Worm (Caenorhabditis elegans): ENCODE results near the gene oig-2.

oig-2 gene

ce11 chrII:13004160-13004871 is 3.6 kb downstream of the oig-2 start:
- TF ChIP-seq flt-1 (GFP tag; IDR thresholded peaks at IDR 0.05) (no peak), ref-1 (GFP tag; conservative IDR thresholded peaks at IDR 0.05) (no peak), med-1 (GFP tag; optimal IDR thresholded peaks at IDR 0.05; ENCODE audit: insufficient read depth) (no peak), T22C8.4 (GFP tag; IDR thresholded peaks at IDR 0.05) (no peak), cog-1 (tag; optimal IDR thresholded peaks at IDR 0.05) (no peak), ztf-23 (GFP tag; IDR thresholded peaks at IDR 0.05) (no peak), ztf-29 (GFP tag; IDR thresholded peaks at IDR 0.05) (no peak), tab-1 (GFP tag; IDR thresholded peaks at IDR 0.05) (no peak), klf-2 (GFP tag; conservative IDR thresholded peaks at IDR 0.05) (no peak)

ce11 chrII:13003244-13003643 is 4.7 kb downstream of the oig-2 start:
- TF ChIP-seq ref-1 (GFP tag; conservative IDR thresholded peaks at IDR 0.05), result no peak
- no peak for TF ChIP-seq ztf-29 (GFP tag; IDR thresholded peaks at IDR 0.05)
- no peak for TF ChIP-seq T22C8.4 (GFP tag; IDR thresholded peaks at IDR 0.05)
- TF ChIP-seq klf-2 (GFP tag; conservative IDR thresholded peaks at IDR 0.05), result no peak

DNA sequence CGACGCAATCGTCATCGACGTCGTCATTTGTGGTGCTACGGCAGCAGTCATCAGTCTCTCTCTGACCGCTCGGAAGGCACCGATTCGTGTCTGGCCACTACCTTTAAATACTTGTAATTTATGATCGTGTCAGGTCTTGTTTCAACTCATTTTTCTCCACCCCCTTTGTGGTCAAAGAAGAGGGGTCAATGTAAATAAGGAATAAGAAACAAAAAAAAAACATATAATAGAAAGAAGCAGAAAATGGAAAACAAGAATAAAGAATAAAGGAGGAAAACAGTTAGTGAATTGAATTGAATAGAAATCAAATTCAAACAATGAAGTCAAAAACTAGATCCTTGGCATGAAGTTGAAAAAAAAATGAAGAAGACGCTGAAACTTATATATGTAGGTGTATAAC is 7.2 kb downstream of the oig-2 start, which contains the start of gene Y38F1A.8:
Gene Y38F1A.8, minus strand, starts transcription at position 101 of the 400 bp plus-strand sequence.
- no peak for TF ChIP-seq T22C8.4 (GFP tag; IDR thresholded peaks at IDR 0.05)
- TF ChIP-seq ztf-23 (GFP tag; IDR thresholded peaks at IDR 0.05), result no peak
- TF ChIP-seq klf-2 (GFP tag; conservative IDR thresholded peaks at IDR 0.05), result no peak
- no peak for TF ChIP-seq med-1 (GFP tag; optimal IDR thresholded peaks at IDR 0.05; ENCODE audit: insufficient read depth)
- TF ChIP-seq flt-1 (GFP tag; IDR thresholded peaks at IDR 0.05), result no peak
- no peak for TF ChIP-seq ztf-29 (GFP tag; IDR thresholded peaks at IDR 0.05)
- TF ChIP-seq tab-1 (GFP tag; IDR thresholded peaks at IDR 0.05), result no peak
- TF ChIP-seq ref-1 (GFP tag; conservative IDR thresholded peaks at IDR 0.05), result no peak
- no peak for TF ChIP-seq cog-1 (tag; optimal IDR thresholded peaks at IDR 0.05)

- TF ChIP-seq ztf-23 (GFP tag; IDR thresholded peaks at IDR 0.05), result no peak
- no peak for TF ChIP-seq cog-1 (tag; optimal IDR thresholded peaks at IDR 0.05)
- TF ChIP-seq ztf-29 (GFP tag; IDR thresholded peaks at IDR 0.05), result no peak
- TF ChIP-seq flt-1 (GFP tag; IDR thresholded peaks at IDR 0.05), result no peak
- TF ChIP-seq tab-1 (GFP tag; IDR thresholded peaks at IDR 0.05), result no peak
- no peak for TF ChIP-seq klf-2 (GFP tag; conservative IDR thresholded peaks at IDR 0.05)
- no peak for TF ChIP-seq ref-1 (GFP tag; conservative IDR thresholded peaks at IDR 0.05)
Observed at ce11 chrII:12997413-12997812, 10.6 kb downstream of the oig-2 start, which contains the start of gene Y38F1A.7. Gene Y38F1A.7, minus strand, starts transcription at chrII:12997804.

- TF ChIP-seq klf-2 (GFP tag; conservative IDR thresholded peaks at IDR 0.05) (no peak), ztf-23 (GFP tag; IDR thresholded peaks at IDR 0.05) (no peak), cog-1 (tag; optimal IDR thresholded peaks at IDR 0.05) (no peak), ref-1 (GFP tag; conservative IDR thresholded peaks at IDR 0.05) (no peak), med-1 (GFP tag; optimal IDR thresholded peaks at IDR 0.05; ENCODE audit: insufficient read depth) (no peak), flt-1 (GFP tag; IDR thresholded peaks at IDR 0.05) (no peak), tab-1 (GFP tag; IDR thresholded peaks at IDR 0.05) (no peak), T22C8.4 (GFP tag; IDR thresholded peaks at IDR 0.05) (no peak), ztf-29 (GFP tag; IDR thresholded peaks at IDR 0.05) (no peak)
Observed at ce11 chrII:12996249-12996648, 11.7 kb downstream of the oig-2 start, which contains the start of gene hphd-1. Gene hphd-1, minus strand, starts transcription at chrII:12996571.

DNA sequence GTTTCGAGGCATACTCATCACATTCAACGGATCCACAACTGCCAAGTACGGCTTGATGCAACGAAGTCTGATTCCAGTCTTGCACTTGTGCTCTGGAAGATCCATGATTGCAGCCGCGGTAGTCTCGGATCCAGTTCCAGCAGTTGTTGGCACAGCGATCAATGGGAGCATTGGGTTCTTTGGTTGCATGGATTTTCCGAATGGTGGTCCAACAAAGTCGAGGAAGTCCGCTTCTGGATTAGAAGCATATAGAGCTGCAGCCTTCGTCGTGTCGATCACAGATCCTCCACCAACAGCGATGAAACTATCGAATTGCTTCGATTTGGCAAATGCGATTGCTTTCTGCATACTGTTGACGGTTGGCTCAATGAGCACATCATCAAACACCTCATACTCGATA is 12.6 kb downstream of the oig-2 start:
- TF ChIP-seq ztf-29 (GFP tag; IDR thresholded peaks at IDR 0.05) (no peak), ztf-23 (GFP tag; IDR thresholded peaks at IDR 0.05) (no peak), klf-2 (GFP tag; conservative IDR thresholded peaks at IDR 0.05) (no peak), cog-1 (tag; optimal IDR thresholded peaks at IDR 0.05) (no peak), tab-1 (GFP tag; IDR thresholded peaks at IDR 0.05) (no peak), T22C8.4 (GFP tag; IDR thresholded peaks at IDR 0.05) (no peak), flt-1 (GFP tag; IDR thresholded peaks at IDR 0.05) (no peak), med-1 (GFP tag; optimal IDR thresholded peaks at IDR 0.05; ENCODE audit: insufficient read depth) (no peak), ref-1 (GFP tag; conservative IDR thresholded peaks at IDR 0.05) (no peak)

ce11 chrII:12994009-12994788 is 13.8 kb downstream of the oig-2 start:
- TF ChIP-seq ztf-29 (GFP tag; IDR thresholded peaks at IDR 0.05), result no peak
- TF ChIP-seq ref-1 (GFP tag; conservative IDR thresholded peaks at IDR 0.05), result no peak
- TF ChIP-seq med-1 (GFP tag; optimal IDR thresholded peaks at IDR 0.05; ENCODE audit: insufficient read depth), result no peak
- no peak for TF ChIP-seq klf-2 (GFP tag; conservative IDR thresholded peaks at IDR 0.05)
- TF ChIP-seq cog-1 (tag; optimal IDR thresholded peaks at IDR 0.05), result no peak
- no peak for TF ChIP-seq T22C8.4 (GFP tag; IDR thresholded peaks at IDR 0.05)
- no peak for TF ChIP-seq flt-1 (GFP tag; IDR thresholded peaks at IDR 0.05)
- no peak for TF ChIP-seq tab-1 (GFP tag; IDR thresholded peaks at IDR 0.05)

ce11 chrII:12992980-12993379 is 15.0 kb downstream of the oig-2 start:
- no peak for TF ChIP-seq T22C8.4 (GFP tag; IDR thresholded peaks at IDR 0.05)
- no peak for TF ChIP-seq ref-1 (GFP tag; conservative IDR thresholded peaks at IDR 0.05)
- TF ChIP-seq cog-1 (tag; optimal IDR thresholded peaks at IDR 0.05), result no peak
- TF ChIP-seq klf-2 (GFP tag; conservative IDR thresholded peaks at IDR 0.05), result no peak
- no peak for TF ChIP-seq flt-1 (GFP tag; IDR thresholded peaks at IDR 0.05)
- no peak for TF ChIP-seq ztf-29 (GFP tag; IDR thresholded peaks at IDR 0.05)
- TF ChIP-seq med-1 (GFP tag; optimal IDR thresholded peaks at IDR 0.05; ENCODE audit: insufficient read depth), result no peak
- no peak for TF ChIP-seq ztf-23 (GFP tag; IDR thresholded peaks at IDR 0.05)
- no peak for TF ChIP-seq tab-1 (GFP tag; IDR thresholded peaks at IDR 0.05)

- no peak for TF ChIP-seq cog-1 (tag; optimal IDR thresholded peaks at IDR 0.05)
- no peak for TF ChIP-seq ref-1 (GFP tag; conservative IDR thresholded peaks at IDR 0.05)
- TF ChIP-seq ztf-23 (GFP tag; IDR thresholded peaks at IDR 0.05), result no peak
- TF ChIP-seq ztf-29 (GFP tag; IDR thresholded peaks at IDR 0.05), result no peak
- TF ChIP-seq tab-1 (GFP tag; IDR thresholded peaks at IDR 0.05), result no peak
- TF ChIP-seq T22C8.4 (GFP tag; IDR thresholded peaks at IDR 0.05), result no peak
- TF ChIP-seq klf-2 (GFP tag; conservative IDR thresholded peaks at IDR 0.05), result no peak
- TF ChIP-seq flt-1 (GFP tag; IDR thresholded peaks at IDR 0.05), result no peak
- TF ChIP-seq med-1 (GFP tag; optimal IDR thresholded peaks at IDR 0.05; ENCODE audit: insufficient read depth), result no peak
Observed at ce11 chrII:12992193-12992592, 15.8 kb downstream of the oig-2 start.

All from whole organism, midembryonic.